ENCODE assay signal across 1 fruit fly cellular context in the genomic region with DNA sequence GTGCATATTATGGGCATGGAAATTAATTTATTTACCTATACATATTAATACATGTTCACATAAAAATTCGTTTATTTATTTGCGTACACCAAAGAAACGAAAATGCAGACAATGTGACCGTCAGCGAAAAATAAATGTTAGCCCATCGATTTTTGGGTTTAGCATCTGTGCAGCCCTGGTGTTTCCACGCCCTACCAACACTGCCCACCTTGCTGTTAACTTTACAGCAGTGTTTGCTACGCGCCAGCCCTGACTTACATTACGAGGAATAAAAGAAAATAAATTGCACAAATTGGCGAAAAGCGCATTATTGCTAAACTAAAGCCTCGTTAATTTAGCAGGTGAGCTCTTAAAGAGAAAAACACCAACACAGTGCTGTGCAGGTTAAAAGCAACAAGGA.
A peak's percentile ranks its signal among the peaks of the same experiment; 100 is the strongest.
TF ChIP-seq lines count a peak whose summit lies in the region.

A gene (plus strand): TSS at position 228 of the 400 bp plus-strand sequence.
A gene (plus strand): TSS at position 228 of the 400 bp plus-strand sequence.
A gene (plus strand): TSS at position 228 of the 400 bp plus-strand sequence.

TF ChIP-seq in whole organism, embryonic, 481 proteins besides CTCF, POLR2A, EP300 and RAD21 (continued from another document):
- TF ChIP-seq sob (GFP tag; IDR thresholded peaks at IDR 0.05; lab: Robert Waterston, UW) (peak; percentile 55), CG10274 (GFP tag; optimal IDR thresholded peaks at IDR 0.05; lab: Kevin White, UChicago) (no peak), Xbp1 (GFP tag; optimal IDR thresholded peaks at IDR 0.05; lab: Kevin White, UChicago) (peak; percentile 59), CG13123 (GFP tag; optimal IDR thresholded peaks at IDR 0.05; lab: Kevin White, UChicago) (no peak), zfh2 (GFP tag; optimal IDR thresholded peaks at IDR 0.05; lab: Kevin White, UChicago) (peak; percentile 64), hb (GFP tag; IDR thresholded peaks at IDR 0.05; lab: Robert Waterston, UW; ENCODE audit: partially characterized antibody) (no peak), CG13894 (tag; optimal IDR thresholded peaks at IDR 0.05; lab: Kevin White, UChicago) (peak; percentile 34), gsb-n (tag; optimal IDR thresholded peaks at IDR 0.05; lab: Kevin White, UChicago) (peak; percentile 16), CG42726 (GFP tag; IDR thresholded peaks at IDR 0.05; lab: Robert Waterston, UW; ENCODE audit: partially characterized antibody) (no peak), CG15269 (tag; optimal IDR thresholded peaks at IDR 0.05; lab: Kevin White, UChicago) (peak; percentile 17), CG14965 (GFP tag; optimal IDR thresholded peaks at IDR 0.05; lab: Kevin White, UChicago; ENCODE audit: borderline replicate concordance) (no peak), lmd (GFP tag; IDR thresholded peaks at IDR 0.05; lab: Robert Waterston, UW) (peak; percentile 27; the same call in 1 of the 2 replicates), CG10366 (GFP tag; IDR thresholded peaks at IDR 0.05; lab: Robert Waterston, UW) (peak; percentile 32), CG33557 (GFP tag; optimal IDR thresholded peaks at IDR 0.05; lab: Kevin White, UChicago) (peak; percentile 14), stwl (tag; optimal IDR thresholded peaks at IDR 0.05; lab: Kevin White, UChicago) (peak; percentile 94), CG12659 (GFP tag; optimal IDR thresholded peaks at IDR 0.05; lab: Kevin White, UChicago) (peak; percentile 94), rib (GFP tag; IDR thresholded peaks at IDR 0.05; lab: Robert Waterston, UW) (peak; percentile 77), CG10959 (GFP tag; IDR thresholded peaks at IDR 0.05; lab: Robert Waterston, UW) (no peak), CG15514 (GFP tag; optimal IDR thresholded peaks at IDR 0.05; lab: Kevin White, UChicago) (peak; percentile 84), Eip74EF (GFP tag; optimal IDR thresholded peaks at IDR 0.05; lab: Kevin White, UChicago) (no peak), ttk (GFP tag; IDR thresholded peaks at IDR 0.05; lab: Robert Waterston, UW) (no peak), sens-2 (GFP tag; IDR thresholded peaks at IDR 0.05; lab: Robert Waterston, UW) (no peak), CG3838 (GFP tag; optimal IDR thresholded peaks at IDR 0.05; lab: Kevin White, UChicago) (no peak), CG6813 (GFP tag; optimal IDR thresholded peaks at IDR 0.05; lab: Kevin White, UChicago) (no peak), bcd (GFP tag; optimal IDR thresholded peaks at IDR 0.05; lab: Kevin White, UChicago) (peak; percentile 45), wdn (GFP tag; IDR thresholded peaks at IDR 0.05; lab: Robert Waterston, UW) (no peak), CG7745 (tag; optimal IDR thresholded peaks at IDR 0.05; lab: Kevin White, UChicago) (no peak), vvl (GFP tag; IDR thresholded peaks at IDR 0.05; lab: Robert Waterston, UW) (peak; percentile 71), CG4424 (GFP tag; optimal IDR thresholded peaks at IDR 0.05; lab: Kevin White, UChicago) (peak; percentile 5), CG30403 (GFP tag; optimal IDR thresholded peaks at IDR 0.05; lab: Kevin White, UChicago) (peak; percentile 67), Nf-YC (tag; optimal IDR thresholded peaks at IDR 0.05; lab: Kevin White, UChicago) (peak; percentile 16), CG11723 (GFP tag; optimal IDR thresholded peaks at IDR 0.05; lab: Kevin White, UChicago) (no peak), CrebB (tag; optimal IDR thresholded peaks at IDR 0.05; lab: Kevin White, UChicago) (peak; percentile 11), ems (GFP tag; optimal IDR thresholded peaks at IDR 0.05; lab: Kevin White, UChicago) (peak; percentile 36), Max (GFP tag; optimal IDR thresholded peaks at IDR 0.05; lab: Kevin White, UChicago) (peak; percentile 50), Kr (GFP tag; optimal IDR thresholded peaks at IDR 0.05; lab: Kevin White, UChicago) (no peak), Hr78 (GFP tag; optimal IDR thresholded peaks at IDR 0.05; lab: Kevin White, UChicago) (no peak), bsh (GFP tag; optimal IDR thresholded peaks at IDR 0.05; lab: Kevin White, UChicago) (no peak), CG5245 (GFP tag; optimal IDR thresholded peaks at IDR 0.05; lab: Kevin White, UChicago) (peak; percentile 45), NFAT (GFP tag; IDR thresholded peaks at IDR 0.05; lab: Robert Waterston, UW) (peak; percentile 71), CG7786 (GFP tag; optimal IDR thresholded peaks at IDR 0.05; lab: Kevin White, UChicago) (peak; percentile 60), Meics (GFP tag; optimal IDR thresholded peaks at IDR 0.05; lab: Kevin White, UChicago) (peak; percentile 45), CG13775 (GFP tag; optimal IDR thresholded peaks at IDR 0.05; lab: Kevin White, UChicago) (peak; percentile 1), NK7.1 (GFP tag; optimal IDR thresholded peaks at IDR 0.05; lab: Kevin White, UChicago) (no peak), dm (GFP tag; optimal IDR thresholded peaks at IDR 0.05; lab: Kevin White, UChicago) (peak; percentile 40), NC2α (GFP tag; optimal IDR thresholded peaks at IDR 0.05; lab: Kevin White, UChicago) (peak; percentile 8), Ptx1 (GFP tag; IDR thresholded peaks at IDR 0.05; lab: Robert Waterston, UW) (peak; percentile 49), h (optimal IDR thresholded peaks at IDR 0.05; lab: Kevin White, UChicago) (no peak), dysf (GFP tag; IDR thresholded peaks at IDR 0.05; lab: Robert Waterston, UW) (no peak), gem (tag; optimal IDR thresholded peaks at IDR 0.05; lab: Kevin White, UChicago) (peak; percentile 45), CG7839 (tag; optimal IDR thresholded peaks at IDR 0.05; lab: Kevin White, UChicago) (peak; percentile 39), sisA (GFP tag; IDR thresholded peaks at IDR 0.05; lab: Robert Waterston, UW) (peak; percentile 22; the same call in 1 of the 2 replicates), CG7987 (GFP tag; optimal IDR thresholded peaks at IDR 0.05; lab: Kevin White, UChicago) (peak; percentile 61), CG4328 (GFP tag; optimal IDR thresholded peaks at IDR 0.05; lab: Kevin White, UChicago) (peak; percentile 17), CG18476 (GFP tag; optimal IDR thresholded peaks at IDR 0.05; lab: Kevin White, UChicago) (no peak), Myb (GFP tag; optimal IDR thresholded peaks at IDR 0.05; lab: Kevin White, UChicago) (peak; percentile 78), pita (GFP tag; optimal IDR thresholded peaks at IDR 0.05; lab: Kevin White, UChicago) (no peak), CG12391 (tag; optimal IDR thresholded peaks at IDR 0.05; lab: Kevin White, UChicago) (peak; percentile 53), CG31441 (GFP tag; IDR thresholded peaks at IDR 0.05; lab: Robert Waterston, UW) (no peak; the same call in 1 of the 2 replicates), sc (optimal IDR thresholded peaks at IDR 0.05; lab: Kevin White, UChicago) (no peak), sc (GFP tag; optimal IDR thresholded peaks at IDR 0.05; lab: Kevin White, UChicago) (no peak), grn (GFP tag; optimal IDR thresholded peaks at IDR 0.05; lab: Kevin White, UChicago) (no peak), croc (GFP tag; conservative IDR thresholded peaks at IDR 0.05; lab: Robert Waterston, UW) (no peak), Sry-δ (GFP tag; optimal IDR thresholded peaks at IDR 0.05; lab: Kevin White, UChicago) (peak; percentile 52), Deaf1 (tag; optimal IDR thresholded peaks at IDR 0.05; lab: Kevin White, UChicago) (peak; percentile 17), kni (GFP tag; optimal IDR thresholded peaks at IDR 0.05; lab: Kevin White, UChicago) (no peak), phol (tag; optimal IDR thresholded peaks at IDR 0.05; lab: Kevin White, UChicago) (peak; percentile 66), CHES-1-like (GFP tag; optimal IDR thresholded peaks at IDR 0.05; lab: Kevin White, UChicago) (peak; percentile 56), CG2129 (GFP tag; IDR thresholded peaks at IDR 0.05; lab: Robert Waterston, UW; ENCODE audit: partially characterized antibody) (no peak), C15 (GFP tag; IDR thresholded peaks at IDR 0.05; lab: Robert Waterston, UW) (no peak), Camta (GFP tag; optimal IDR thresholded peaks at IDR 0.05; lab: Kevin White, UChicago) (peak; percentile 41), Ets65A (GFP tag; lab: Kevin White, UChicago) (peak; percentile 96), seq (GFP tag; IDR thresholded peaks at IDR 0.05; lab: Robert Waterston, UW) (no peak), CG9727 (GFP tag; optimal IDR thresholded peaks at IDR 0.05; lab: Kevin White, UChicago) (no peak), so (GFP tag; IDR thresholded peaks at IDR 0.05; lab: Robert Waterston, UW) (no peak), TFAM (GFP tag; optimal IDR thresholded peaks at IDR 0.05; lab: Kevin White, UChicago) (no peak), kah (GFP tag; optimal IDR thresholded peaks at IDR 0.05; lab: Kevin White, UChicago) (no peak), nerfin-1 (tag; optimal IDR thresholded peaks at IDR 0.05; lab: Kevin White, UChicago) (no peak), CG12942 (GFP tag; optimal IDR thresholded peaks at IDR 0.05; lab: Kevin White, UChicago) (peak; percentile 32), Xrp1 (GFP tag; IDR thresholded peaks at IDR 0.05; lab: Robert Waterston, UW) (peak; percentile 41; the same call in 1 of the 2 replicates), Sin3A (optimal IDR thresholded peaks at IDR 0.05; lab: Kevin White, UChicago) (peak; percentile 68), Fer2 (tag; optimal IDR thresholded peaks at IDR 0.05; lab: Kevin White, UChicago) (no peak), nau (GFP tag; optimal IDR thresholded peaks at IDR 0.05; lab: Kevin White, UChicago) (no peak), sqz (GFP tag; optimal IDR thresholded peaks at IDR 0.05; lab: Kevin White, UChicago) (peak; percentile 23), CG14050 (GFP tag; IDR thresholded peaks at IDR 0.05; lab: Robert Waterston, UW) (no peak), fu2 (GFP tag; optimal IDR thresholded peaks at IDR 0.05; lab: Kevin White, UChicago) (peak; percentile 43), unc-4 (GFP tag; IDR thresholded peaks at IDR 0.05; lab: Robert Waterston, UW; ENCODE audit: partially characterized antibody) (no peak), Dbx (GFP tag; IDR thresholded peaks at IDR 0.05; lab: Robert Waterston, UW) (peak; percentile 53; the same call in 2 of the 3 replicates), Nf-YB (GFP tag; optimal IDR thresholded peaks at IDR 0.05; lab: Kevin White, UChicago) (peak; percentile 9), Usf (GFP tag; optimal IDR thresholded peaks at IDR 0.05; lab: Kevin White, UChicago) (no peak), gfzf (GFP tag; optimal IDR thresholded peaks at IDR 0.05; lab: Kevin White, UChicago) (peak; percentile 87)
